Worm (Caenorhabditis elegans) whole organism, L4 larva: ENCODE data around the gene F54F2.9.

ENCODE experiments used
- D1046.2 ChIP-seq: fragments of 200-800 bp; sonication (Bioruptor generic); IDR thresholded peaks from 2 replicates; pipeline ENCODE4 v1.3.6; 2022; ENCODE audit warnings: missing genetic modification characterization, missing compliant biosample characterization
- F10B5.3 ChIP-seq: sonication (generic microtip); optimal IDR thresholded peaks from 2 replicates; lab custom pipeline; 2016; ENCODE audit warnings: mild to moderate bottlenecking, missing genetic modification characterization, missing compliant biosample characterization
- F37D6.2 ChIP-seq: sonication (generic microtip); optimal IDR thresholded peaks from 2 replicates; lab custom pipeline; 2016; ENCODE audit warnings: mild to moderate bottlenecking, missing genetic modification characterization, missing compliant biosample characterization
- F44E2.7 ChIP-seq: fragments of 200-800 bp; sonication (Bioruptor generic); IDR thresholded peaks from 2 replicates; pipeline ENCODE4 v2.1.2; 2022; ENCODE audit warnings: missing genetic modification characterization, missing compliant biosample characterization
- F49E8.2 ChIP-seq: sonication (generic microtip); optimal IDR thresholded peaks from 2 replicates; lab custom pipeline; 2016; ENCODE audit warnings: missing compliant biosample characterization, mild to moderate bottlenecking, missing genetic modification characterization, borderline replicate concordance
- Y105C5A.15 ChIP-seq: fragments of 200-800 bp; sonication (Bioruptor generic); IDR thresholded peaks from 2 replicates; pipeline ENCODE4 v1.3.6; 2022; ENCODE audit warnings: missing genetic modification characterization, missing compliant biosample characterization
- Y75B8A.6 ChIP-seq: fragments of 200-800 bp; sonication (Bioruptor generic); IDR thresholded peaks from 2 replicates; pipeline ENCODE4 v1.3.6; 2022; ENCODE audit warnings: missing genetic modification reagents, missing genetic modification characterization, missing compliant biosample characterization
- aly-2 ChIP-seq: sonication (generic microtip); optimal IDR thresholded peaks from 2 replicates; lab custom pipeline; 2018; ENCODE audit warnings: missing biosample characterization, missing genetic modification characterization
- ceh-62 ChIP-seq: sonication (generic microtip); optimal IDR thresholded peaks from 2 replicates; lab custom pipeline; 2017; ENCODE audit warnings: missing biosample characterization, missing genetic modification characterization
- cey-2 ChIP-seq: sonication (generic microtip); optimal IDR thresholded peaks from 3 replicates; lab custom pipeline; 2017; ENCODE audit warnings: missing genetic modification characterization, mild to moderate bottlenecking, missing compliant biosample characterization, antibody characterized with exemption, borderline replicate concordance; ENCODE audit not compliant: insufficient read depth
- daf-12 ChIP-seq: fragments of 150-350 bp; optimal IDR thresholded peaks from 2 replicates; lab custom pipeline; 2014; ENCODE audit warnings: missing biosample characterization, missing genetic modification reagents, missing genetic modification characterization
- dmd-6 ChIP-seq: fragments of 200-800 bp; sonication (Bioruptor generic); IDR thresholded peaks from 2 replicates; pipeline ENCODE4 v1.3.6; 2022; ENCODE audit warnings: missing genetic modification reagents, missing genetic modification characterization, missing compliant biosample characterization
- dpl-1 ChIP-seq: fragments of 150-350 bp; optimal IDR thresholded peaks from 2 replicates; lab custom pipeline; 2014; ENCODE audit warnings: missing biosample characterization, missing genetic modification reagents, missing genetic modification characterization
- duxl-1 ChIP-seq: sonication (generic microtip); optimal IDR thresholded peaks from 2 replicates; lab custom pipeline; 2016; ENCODE audit warnings: mild to moderate bottlenecking, missing genetic modification characterization, moderate library complexity, missing compliant biosample characterization; ENCODE audit not compliant: poor library complexity
- dve-1 ChIP-seq: sonication (generic microtip); optimal IDR thresholded peaks from 2 replicates; lab custom pipeline; 2017; ENCODE audit warnings: antibody characterized with exemption, mild to moderate bottlenecking, missing genetic modification characterization, missing compliant biosample characterization; ENCODE audit not compliant: insufficient read depth
- fkh-10 ChIP-seq: fragments of 150-350 bp; optimal IDR thresholded peaks from 2 replicates; lab custom pipeline; 2014; ENCODE audit warnings: missing biosample characterization, missing genetic modification reagents, missing genetic modification characterization
- gei-8 ChIP-seq: fragments of 200-800 bp; sonication (Bioruptor generic); optimal IDR thresholded peaks from 2 replicates; lab custom pipeline; 2018; ENCODE audit warnings: mild to moderate bottlenecking, missing genetic modification characterization, missing compliant biosample characterization
- hif-1 ChIP-seq, 2 experiments: sonication (generic microtip); optimal IDR thresholded peaks; 2 replicates each; lab custom pipeline; 2016 to 2017; ENCODE audit warnings: missing compliant biosample characterization in 2 of 2, missing genetic modification characterization in 2 of 2, missing genetic modification reagents in 2 of 2, missing genotype in 2 of 2, mild to moderate bottlenecking in 1 of 2
- hlh-30 ChIP-seq: sonication (generic microtip); optimal IDR thresholded peaks from 2 replicates; lab custom pipeline; 2017; ENCODE audit warnings: antibody characterized with exemption, mild to moderate bottlenecking, missing genetic modification characterization, missing compliant biosample characterization; ENCODE audit not compliant: insufficient read depth
- hmg-1.1 ChIP-seq: fragments of 200-800 bp; sonication (Bioruptor generic); IDR thresholded peaks from 2 replicates; pipeline ENCODE4 v1.3.6; 2022; ENCODE audit warnings: missing genetic modification reagents, missing genetic modification characterization, missing compliant biosample characterization
- lin-13 ChIP-seq: fragments of 150-350 bp; optimal IDR thresholded peaks from 2 replicates; lab custom pipeline; 2014; ENCODE audit warnings: missing biosample characterization, missing genetic modification reagents, missing genetic modification characterization
- lin-15B ChIP-seq: fragments of 150-350 bp; sonication (generic microtip); optimal IDR thresholded peaks from 3 replicates; lab custom pipeline; 2014; ENCODE audit warnings: missing biosample characterization, missing genetic modification characterization
- lin-29 ChIP-seq: fragments of 200-800 bp; sonication (Bioruptor generic); IDR thresholded peaks from 2 replicates; pipeline ENCODE4 v1.3.6; 2022; ENCODE audit warnings: missing genetic modification reagents, missing genetic modification characterization, missing compliant biosample characterization
- lir-3 ChIP-seq: sonication (generic microtip); optimal IDR thresholded peaks from 2 replicates; lab custom pipeline; 2016; ENCODE audit warnings: mild to moderate bottlenecking, missing genetic modification characterization, missing compliant biosample characterization
- lsy-2 ChIP-seq, 2 experiments: fragments of 150-350 bp in 1 of 2; sonication (generic microtip) in 1 of 2; optimal IDR thresholded peaks; 2 replicates each; lab custom pipeline; 2014 to 2017; ENCODE audit warnings: missing biosample characterization in 2 of 2, missing genetic modification characterization in 2 of 2
- mdl-1 ChIP-seq, 2 experiments: fragments of 150-350 bp in 1 of 2; sonication (generic microtip) in 1 of 2; optimal IDR thresholded peaks; 2 replicates each; lab custom pipeline; 2014 to 2017; ENCODE audit warnings: missing biosample characterization in 2 of 2, missing genetic modification characterization in 2 of 2
- mdt-29 ChIP-seq: fragments of 200-800 bp; sonication (Bioruptor generic); IDR thresholded peaks from 2 replicates; pipeline ENCODE4 v1.3.6; 2022; ENCODE audit warnings: missing genetic modification reagents, missing genetic modification characterization, missing compliant biosample characterization
- mep-1 ChIP-seq: fragments of 150-350 bp; sonication (generic microtip); optimal IDR thresholded peaks from 3 replicates; lab custom pipeline; 2014; ENCODE audit warnings: missing biosample characterization, missing genetic modification characterization
- mes-2 ChIP-seq: sonication (generic microtip); optimal IDR thresholded peaks from 2 replicates; lab custom pipeline; 2016; ENCODE audit warnings: missing genotype, mild to moderate bottlenecking, missing genetic modification characterization, missing compliant biosample characterization; ENCODE audit not compliant: poor library complexity, severe bottlenecking
- mxl-2 ChIP-seq: fragments of 200-800 bp; sonication (Bioruptor generic); conservative IDR thresholded peaks from 2 replicates; pipeline ENCODE4 v1.3.6; 2022; ENCODE audit warnings: missing genetic modification reagents, missing genetic modification characterization, missing compliant biosample characterization
- nhr-111 ChIP-seq: fragments of 200-800 bp; sonication (Bioruptor generic); optimal IDR thresholded peaks from 2 replicates; lab custom pipeline; 2018; ENCODE audit warnings: mild to moderate bottlenecking, missing genetic modification characterization, missing compliant biosample characterization
- nhr-28 ChIP-seq: fragments of 150-350 bp; optimal IDR thresholded peaks from 2 replicates; lab custom pipeline; 2014; ENCODE audit warnings: missing biosample characterization, missing genetic modification characterization
- nhr-42 ChIP-seq: fragments of 200-800 bp; sonication (Bioruptor generic); IDR thresholded peaks from 2 replicates; pipeline ENCODE4 v1.3.6; 2022; ENCODE audit warnings: missing genetic modification characterization, missing compliant biosample characterization
- nhr-48 ChIP-seq: sonication (generic microtip); optimal IDR thresholded peaks from 2 replicates; lab custom pipeline; 2016; ENCODE audit warnings: mild to moderate bottlenecking, missing genetic modification characterization, missing compliant biosample characterization
- nhr-6 ChIP-seq: fragments of 150-350 bp; optimal IDR thresholded peaks from 2 replicates; lab custom pipeline; 2014; ENCODE audit warnings: missing biosample characterization, missing genetic modification characterization
- php-3 ChIP-seq: fragments of 200-800 bp; sonication (Bioruptor generic); IDR thresholded peaks from 2 replicates; pipeline ENCODE4 v1.3.6; 2022; ENCODE audit warnings: missing genetic modification reagents, missing genetic modification characterization, missing compliant biosample characterization
- rbr-2 ChIP-seq: sonication (generic microtip); optimal IDR thresholded peaks from 2 replicates; lab custom pipeline; 2016; ENCODE audit warnings: missing genotype, missing genetic modification characterization, missing compliant biosample characterization
- set-16 ChIP-seq: fragments of 200-800 bp; sonication (Bioruptor generic); IDR thresholded peaks from 2 replicates; pipeline ENCODE4 v1.3.6; 2022; ENCODE audit warnings: missing genetic modification reagents, missing genetic modification characterization, missing compliant biosample characterization
- vab-7 ChIP-seq: fragments of 200-800 bp; sonication (Bioruptor generic); IDR thresholded peaks from 2 replicates; pipeline ENCODE4 v1.3.6; 2022; ENCODE audit warnings: missing genetic modification reagents, missing genetic modification characterization, missing compliant biosample characterization
- zfp-2 ChIP-seq: sonication (generic microtip); optimal IDR thresholded peaks from 2 replicates; lab custom pipeline; 2016; ENCODE audit warnings: mild to moderate bottlenecking, missing genetic modification characterization, missing compliant biosample characterization
- ztf-11 ChIP-seq: fragments of 150-350 bp; optimal IDR thresholded peaks from 2 replicates; lab custom pipeline; 2014; ENCODE audit warnings: missing biosample characterization, missing genetic modification characterization
- ztf-7 ChIP-seq: fragments of 150-350 bp; optimal IDR thresholded peaks from 2 replicates; lab custom pipeline; 2014; ENCODE audit warnings: missing biosample characterization, missing genetic modification characterization

The F54F2.9 gene

ce11 chrIII:8873990-8874668, 47.1 kb upstream of the F54F2.9 start (continued):
- TF ChIP-seq nhr-6 (tag; lab: Kevin White, UChicago) (peak; percentile 62), lin-29 (no peak), set-16 (peak; percentile 82), hlh-30 (peak; percentile 56), nhr-48 (tag; lab: Kevin White, UChicago) (peak; percentile 36), dmd-6 (GFP tag; lab: Robert Waterston, UW) (peak; percentile 25), lin-13 (GFP tag; lab: Kevin White, UChicago) (peak; percentile 43), F49E8.2 (tag; lab: Kevin White, UChicago) (no peak), gei-8 (GFP tag; lab: Kevin White, UChicago) (peak; percentile 23), hmg-1.1 (peak; percentile 86), vab-7 (GFP tag; lab: Robert Waterston, UW) (peak; percentile 37; the same call in 1 of the 2 replicates), Y105C5A.15 (no peak), ceh-62 (tag; lab: Kevin White, UChicago) (no peak), daf-12 (tag; lab: Kevin White, UChicago) (no peak), cey-2 (no peak), lsy-2 (tag; optimal IDR thresholded peaks at IDR 0.05; lab: Kevin White, UChicago) (peak; percentile 82 to 88), fkh-10 (GFP tag; lab: Kevin White, UChicago) (peak; percentile 61), dve-1 (tag; lab: Kevin White, UChicago) (peak; percentile 38), mxl-2 (GFP tag; lab: Robert Waterston, UW) (no peak), dpl-1 (peak; percentile 26), F10B5.3 (tag; lab: Kevin White, UChicago) (peak; percentile 21), rbr-2 (tag; lab: Kevin White, UChicago) (peak; percentile 87), ztf-11 (peak; percentile 24), mdt-29 (GFP tag; lab: Robert Waterston, UW) (no peak), aly-2 (tag; lab: Kevin White, UChicago) (no peak), ztf-7 (tag; lab: Kevin White, UChicago) (peak; percentile 22), hif-1 (tag; optimal IDR thresholded peaks at IDR 0.05; lab: Kevin White, UChicago) (peak in 1 of 2 experiments; percentile 55), lir-3 (no peak), mes-2 (tag; lab: Kevin White, UChicago) (peak; percentile 60), php-3 (no peak), nhr-111 (GFP tag; lab: Kevin White, UChicago) (peak; percentile 32), Y75B8A.6 (GFP tag; lab: Robert Waterston, UW) (no peak), F44E2.7 (no peak), nhr-28 (tag; lab: Kevin White, UChicago) (peak; percentile 71), duxl-1 (tag; lab: Kevin White, UChicago) (no peak), zfp-2 (tag; lab: Kevin White, UChicago) (peak; percentile 31), F37D6.2 (tag; lab: Kevin White, UChicago) (peak; percentile 81), mdl-1 (tag; optimal IDR thresholded peaks at IDR 0.05; lab: Kevin White, UChicago) (peak in 1 of 2 experiments; percentile 72), lin-15B (no peak), mep-1 (tag; lab: Kevin White, UChicago) (peak; percentile 93), nhr-42 (GFP tag; lab: Robert Waterston, UW) (no peak), D1046.2 (no peak)
